Fruit fly (Drosophila melanogaster) whole organism, embryonic: ENCODE measurements around the gene Sodq.

Source experiments
- Asciz ChIP-seq: fragments of 200-800 bp; sonication (Bioruptor generic); optimal IDR thresholded peaks from 2 replicates; lab custom pipeline; 2017; ENCODE audit warnings: missing biosample characterization, mild to moderate bottlenecking, missing genetic modification characterization, missing genetic modification reagents
- Awh ChIP-seq: fragments of 200-800 bp; sonication (Bioruptor generic); IDR thresholded peaks from 2 replicates; pipeline ENCODE4, ENCODE4 v1.3.6; 2022; ENCODE audit warnings: missing biosample characterization, missing genetic modification characterization
- Blimp-1 ChIP-seq: fragments of 200-800 bp; sonication (Bioruptor generic); optimal IDR thresholded peaks from 3 replicates; lab custom pipeline; 2018; ENCODE audit warnings: missing biosample characterization, missing genetic modification characterization, mild to moderate bottlenecking, moderate library complexity, missing genetic modification reagents
- CG10209 ChIP-seq: fragments of 200-800 bp; sonication (Bioruptor generic); optimal IDR thresholded peaks from 3 replicates; lab custom pipeline; 2017; ENCODE audit warnings: missing biosample characterization, mild to moderate bottlenecking, missing genetic modification characterization, missing genetic modification reagents
- CG10431 ChIP-seq: fragments of 200-800 bp; sonication (Bioruptor generic); optimal IDR thresholded peaks from 3 replicates; lab custom pipeline; 2018; ENCODE audit warnings: missing biosample characterization, mild to moderate bottlenecking, missing genetic modification characterization
- CG11723 ChIP-seq: fragments of 200-800 bp; sonication (Bioruptor generic); optimal IDR thresholded peaks from 2 replicates; lab custom pipeline; 2017; ENCODE audit warnings: missing biosample characterization, mild to moderate bottlenecking, missing genetic modification characterization
- CG1529 ChIP-seq: fragments of 200-800 bp; sonication (Bioruptor generic); optimal IDR thresholded peaks from 3 replicates; lab custom pipeline; 2018; ENCODE audit warnings: missing biosample characterization, missing genetic modification characterization
- CG15479 ChIP-seq: fragments of 200-800 bp; sonication (Bioruptor generic); optimal IDR thresholded peaks from 3 replicates; lab custom pipeline; 2019; ENCODE audit warnings: missing biosample characterization, mild to moderate bottlenecking, missing genetic modification characterization, moderate library complexity
- CG15601 ChIP-seq: fragments of 200-800 bp; sonication (Bioruptor generic); optimal IDR thresholded peaks from 3 replicates; lab custom pipeline; 2019; ENCODE audit warnings: missing biosample characterization, mild to moderate bottlenecking, missing genetic modification characterization, moderate library complexity
- CG1603 ChIP-seq: fragments of 200-800 bp; sonication (Bioruptor generic); optimal IDR thresholded peaks from 2 replicates; lab custom pipeline; 2019; ENCODE audit warnings: missing biosample characterization, mild to moderate bottlenecking, missing genetic modification characterization, moderate library complexity
- CG17359 ChIP-seq: fragments of 200-800 bp; sonication (Bioruptor generic); optimal IDR thresholded peaks from 3 replicates; lab custom pipeline; 2018; ENCODE audit warnings: missing biosample characterization, mild to moderate bottlenecking, missing genetic modification characterization, moderate library complexity
- CG2202 ChIP-seq: fragments of 200-800 bp; sonication (Bioruptor generic); optimal IDR thresholded peaks from 2 replicates; lab custom pipeline; 2018; ENCODE audit warnings: missing biosample characterization, mild to moderate bottlenecking, missing genetic modification characterization
- CG2875 ChIP-seq: fragments of 200-800 bp; sonication (Bioruptor generic); optimal IDR thresholded peaks from 2 replicates; lab custom pipeline; 2017; ENCODE audit warnings: missing biosample characterization, mild to moderate bottlenecking, missing genetic modification characterization, missing genetic modification reagents
- CG31365 ChIP-seq: fragments of 200-800 bp; sonication (Bioruptor generic); optimal IDR thresholded peaks from 2 replicates; lab custom pipeline; 2018; ENCODE audit warnings: missing biosample characterization, mild to moderate bottlenecking, missing genetic modification characterization
- CG34376 ChIP-seq: fragments of 200-800 bp; sonication (Bioruptor generic); optimal IDR thresholded peaks from 2 replicates; lab custom pipeline; 2018; ENCODE audit warnings: missing biosample characterization, mild to moderate bottlenecking, missing genetic modification characterization
- CG4707 ChIP-seq: fragments of 200-800 bp; sonication (Bioruptor generic); optimal IDR thresholded peaks from 2 replicates; lab custom pipeline; 2018; ENCODE audit warnings: missing biosample characterization, mild to moderate bottlenecking, missing genetic modification characterization, moderate library complexity
- CG6272 ChIP-seq: fragments of 200-800 bp; sonication (Bioruptor generic); IDR thresholded peaks from 2 replicates; pipeline ENCODE4 v1.3.6; 2022; ENCODE audit warnings: missing biosample characterization, missing genetic modification characterization
- CG7745 ChIP-seq: fragments of 200-800 bp; sonication (Bioruptor generic); optimal IDR thresholded peaks from 2 replicates; lab custom pipeline; 2018; ENCODE audit warnings: missing biosample characterization, mild to moderate bottlenecking, missing genetic modification characterization, moderate library complexity
- CG9609 ChIP-seq: fragments of 200-800 bp; sonication (Bioruptor generic); optimal IDR thresholded peaks from 3 replicates; lab custom pipeline; 2016; ENCODE audit warnings: missing biosample characterization, missing genetic modification characterization
- Camta ChIP-seq: fragments of 200-800 bp; sonication (Bioruptor generic); optimal IDR thresholded peaks from 2 replicates; lab custom pipeline; 2016; ENCODE audit warnings: missing biosample characterization, missing genetic modification characterization
- CkIIα-i1 ChIP-seq: fragments of 200-800 bp; sonication (Bioruptor generic); IDR thresholded peaks from 2 replicates; pipeline ENCODE4 v1.3.6; 2022; ENCODE audit warnings: missing biosample characterization, missing genetic modification characterization
- CrebB ChIP-seq: fragments of 200-800 bp; sonication (Bioruptor generic); optimal IDR thresholded peaks from 3 replicates; lab custom pipeline; 2018; ENCODE audit warnings: missing biosample characterization, mild to moderate bottlenecking, missing genetic modification characterization
- HLH3B ChIP-seq: fragments of 200-800 bp; sonication (Bioruptor generic); IDR thresholded peaks from 2 replicates; pipeline ENCODE4 v1.3.6; 2022; ENCODE audit warnings: missing biosample characterization, missing genetic modification characterization
- HLHmδ ChIP-seq: fragments of 200-800 bp; sonication (Bioruptor generic); optimal IDR thresholded peaks from 2 replicates; lab custom pipeline; 2018; ENCODE audit warnings: missing biosample characterization, mild to moderate bottlenecking, missing genetic modification characterization, moderate library complexity
- HmgZ ChIP-seq: fragments of 200-800 bp; sonication (Bioruptor generic); optimal IDR thresholded peaks from 2 replicates; lab custom pipeline; 2018; ENCODE audit warnings: missing biosample characterization, mild to moderate bottlenecking, missing genetic modification characterization
- Hr39 ChIP-seq: fragments of >200 bp; optimal IDR thresholded peaks from 2 replicates; lab custom pipeline; 2017
- Hr78 ChIP-seq, 2 experiments: fragments of 200-800 bp in 1 of 2; fragments of >200 bp in 1 of 2; sonication (Bioruptor generic) in 1 of 2; optimal IDR thresholded peaks; 2 replicates each; lab custom pipeline; 2017 to 2019; ENCODE audit warnings: missing biosample characterization in 2 of 2, missing genetic modification characterization in 2 of 2, mild to moderate bottlenecking in 1 of 2, moderate library complexity in 1 of 2
- Lhr ChIP-seq: fragments of 200-800 bp; sonication (Bioruptor generic); optimal IDR thresholded peaks from 3 replicates; lab custom pipeline; 2017; ENCODE audit warnings: mild to moderate bottlenecking, missing biosample characterization, missing genetic modification reagents, missing genetic modification characterization
- NFAT ChIP-seq: fragments of 200-800 bp; sonication (Bioruptor generic); IDR thresholded peaks from 2 replicates; pipeline ENCODE4 v1.3.6; 2022; ENCODE audit warnings: missing biosample characterization, missing genetic modification characterization
- Vsx1 ChIP-seq: fragments of 200-800 bp; sonication (Bioruptor generic); optimal IDR thresholded peaks from 2 replicates; lab custom pipeline; 2017; ENCODE audit warnings: missing biosample characterization, mild to moderate bottlenecking, missing genetic modification characterization, missing genetic modification reagents
- az2 ChIP-seq: fragments of 200-800 bp; sonication (Bioruptor generic); optimal IDR thresholded peaks from 3 replicates; lab custom pipeline; 2016; ENCODE audit warnings: missing biosample characterization, missing genetic modification characterization
- bsh ChIP-seq, 2 experiments: fragments of 200-800 bp; sonication (Bioruptor generic); optimal IDR thresholded peaks; 2 replicates each; lab custom pipeline; 2017 to 2018; ENCODE audit warnings: mild to moderate bottlenecking in 2 of 2, missing biosample characterization in 2 of 2, missing genetic modification characterization in 2 of 2, moderate library complexity in 1 of 2
- ci ChIP-seq: fragments of 200-800 bp; sonication (Bioruptor generic); IDR thresholded peaks from 3 replicates; pipeline ENCODE4 v1.3.6; 2022; ENCODE audit warnings: missing biosample characterization, missing genetic modification characterization
- fd3F ChIP-seq: fragments of 200-800 bp; sonication (Bioruptor generic); optimal IDR thresholded peaks from 2 replicates; lab custom pipeline; 2018; ENCODE audit warnings: missing biosample characterization, mild to moderate bottlenecking, missing genetic modification characterization, moderate library complexity
- gcm2 ChIP-seq: fragments of 200-800 bp; sonication (Bioruptor generic); optimal IDR thresholded peaks from 2 replicates; lab custom pipeline; 2016; ENCODE audit warnings: missing biosample characterization, missing genetic modification characterization
- hb ChIP-seq: fragments of 200-800 bp; sonication (Bioruptor generic); IDR thresholded peaks from 3 replicates; pipeline ENCODE4 v1.3.6; 2022; ENCODE audit warnings: missing biosample characterization, missing genetic modification characterization; ENCODE audit not compliant: partially characterized antibody
- hkb ChIP-seq, 2 experiments: fragments of 200-800 bp in 1 of 2; fragments of >200 bp in 1 of 2; sonication (Bioruptor generic) in 1 of 2; IDR thresholded peaks in 1 of 2; optimal IDR thresholded peaks in 1 of 2; 2 replicates each; pipeline versions ENCODE4 v1.3.6 to Lab custom; 2017 to 2022; ENCODE audit warnings: missing biosample characterization in 1 of 2, missing genetic modification characterization in 1 of 2
- lab ChIP-seq: fragments of 200-800 bp; sonication (Bioruptor generic); optimal IDR thresholded peaks from 3 replicates; lab custom pipeline; 2017; ENCODE audit warnings: missing biosample characterization, missing genetic modification characterization, mild to moderate bottlenecking, moderate library complexity, missing genetic modification reagents
- lola ChIP-seq, 3 experiments: fragments of >200 bp in 2 of 3; fragments of 200-800 bp in 1 of 3; sonication (Bioruptor generic) in 1 of 3; optimal IDR thresholded peaks; 2 replicates each; lab custom pipeline; 2017 to 2019; ENCODE audit warnings: missing biosample characterization in 3 of 3, missing genetic modification characterization in 3 of 3, mild to moderate bottlenecking in 1 of 3, moderate library complexity in 1 of 3
- odd ChIP-seq: fragments of 200-800 bp; sonication (Bioruptor generic); optimal IDR thresholded peaks from 2 replicates; lab custom pipeline; 2017; ENCODE audit warnings: missing biosample characterization, mild to moderate bottlenecking, missing genetic modification characterization
- pan ChIP-seq, 4 experiments: fragments of >200 bp in 3 of 4; fragments of 200-800 bp in 1 of 4; sonication (Bioruptor generic) in 1 of 4; optimal IDR thresholded peaks in 3 of 4; IDR thresholded peaks in 1 of 4; 2 replicates each; pipeline versions ENCODE4 v1.3.6 to Lab custom; 2017 to 2022; ENCODE audit warnings: missing biosample characterization in 2 of 4, missing genetic modification characterization in 2 of 4, mixed read lengths in 1 of 4
- pfk ChIP-seq: fragments of 200-800 bp; sonication (Bioruptor generic); optimal IDR thresholded peaks from 2 replicates; lab custom pipeline; 2018; ENCODE audit warnings: missing biosample characterization, mild to moderate bottlenecking, missing genetic modification characterization, moderate library complexity
- schlank ChIP-seq: fragments of 200-800 bp; sonication (Bioruptor generic); optimal IDR thresholded peaks from 2 replicates; lab custom pipeline; 2018; ENCODE audit warnings: missing biosample characterization, mild to moderate bottlenecking, missing genetic modification characterization
- seq ChIP-seq: fragments of 200-800 bp; sonication (Bioruptor generic); IDR thresholded peaks from 2 replicates; pipeline ENCODE4 v1.3.6; 2022; ENCODE audit warnings: missing biosample characterization, missing genetic modification characterization
- twi ChIP-seq: fragments of 200-800 bp; optimal IDR thresholded peaks from 2 replicates; lab custom pipeline; 2019; ENCODE audit warnings: missing biosample characterization, mild to moderate bottlenecking, missing genetic modification characterization, moderate library complexity
- wek ChIP-seq: fragments of 200-800 bp; sonication (Bioruptor generic); optimal IDR thresholded peaks from 3 replicates; lab custom pipeline; 2018; ENCODE audit warnings: missing biosample characterization, mild to moderate bottlenecking, missing genetic modification characterization, moderate library complexity

Sodq gene

DNA sequence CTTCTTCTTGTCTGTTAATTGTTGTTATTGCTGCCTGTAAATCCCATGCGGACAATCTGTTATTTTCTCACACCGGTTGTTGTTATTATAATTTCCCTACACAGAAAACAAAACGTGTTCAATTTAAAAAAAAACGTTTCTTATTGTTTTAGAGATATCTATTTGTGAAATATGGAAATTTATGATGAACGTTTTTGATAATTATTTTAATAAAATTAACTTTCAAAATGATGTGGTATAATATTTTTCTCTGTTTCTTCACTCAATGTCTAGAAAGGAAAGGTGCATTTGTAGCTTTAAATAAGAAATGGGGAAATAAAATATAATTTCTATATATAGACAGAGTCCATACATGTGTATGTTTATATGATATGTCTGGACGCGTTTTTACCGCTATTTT is 11.3 kb upstream of the Sodq start (continued):
- TF ChIP-seq schlank (tag; lab: Kevin White, UChicago) (no peak), CG9609 (GFP tag; lab: Kevin White, UChicago) (no peak), CkIIα-i1 (GFP tag; lab: Robert Waterston, UW) (no peak), CG34376 (GFP tag; lab: Kevin White, UChicago) (no peak), pfk (no peak)

- TF ChIP-seq az2 (GFP tag; lab: Kevin White, UChicago) (no peak), CG1529 (GFP tag; lab: Kevin White, UChicago) (peak; percentile 69), CG17359 (tag; lab: Kevin White, UChicago) (peak; percentile 5), CrebB (peak; percentile 65), HLH3B (GFP tag; lab: Robert Waterston, UW) (peak; percentile 38; the same call in 1 of the 2 replicates), CG2875 (peak; percentile 76), wek (GFP tag; lab: Kevin White, UChicago) (peak; percentile 74), hb (GFP tag; lab: Robert Waterston, UW) (no peak), ci (GFP tag; lab: Robert Waterston, UW) (peak; percentile 70; the same call in 2 of the 3 replicates), CG10431 (GFP tag; lab: Kevin White, UChicago) (peak; percentile 80), CG15601 (peak; percentile 83), CG11723 (GFP tag; lab: Kevin White, UChicago) (peak; percentile 53), CG15479 (GFP tag; lab: Kevin White, UChicago) (peak; percentile 30), Blimp-1 (GFP tag; lab: Kevin White, UChicago) (peak; percentile 50), fd3F (GFP tag; lab: Kevin White, UChicago) (no peak), Vsx1 (GFP tag; lab: Kevin White, UChicago) (peak; percentile 56), Hr39 (no peak), odd (GFP tag; lab: Kevin White, UChicago) (peak; percentile 59), Asciz (GFP tag; lab: Kevin White, UChicago) (peak; percentile 51), CG31365 (tag; lab: Kevin White, UChicago) (peak; percentile 6), gcm2 (GFP tag; lab: Kevin White, UChicago) (no peak), HmgZ (tag; lab: Kevin White, UChicago) (peak; percentile 34), NFAT (no peak), Lhr (GFP tag; lab: Kevin White, UChicago) (peak; percentile 35), pan (optimal IDR thresholded peaks at IDR 0.05; lab: Kevin White, UChicago) (no peak), pan (GFP tag; optimal IDR thresholded peaks at IDR 0.05 in 1 of 2, IDR thresholded peaks at IDR 0.05 in 1 of 2) (peak in 1 of 2 experiments; percentile 5), hkb (optimal IDR thresholded peaks at IDR 0.05; lab: Kevin White, UChicago) (no peak), hkb (GFP tag; IDR thresholded peaks at IDR 0.05; lab: Robert Waterston, UW) (peak; percentile 39; the same call in 1 of the 2 replicates), lola (GFP tag; optimal IDR thresholded peaks at IDR 0.05; lab: Kevin White, UChicago) (peak in 1 of 3 experiments; percentile 35), CG10209 (GFP tag; lab: Kevin White, UChicago) (peak; percentile 33), CG7745 (tag; lab: Kevin White, UChicago) (peak; percentile 72), Camta (GFP tag; lab: Kevin White, UChicago) (peak; percentile 18), CG2202 (tag; lab: Kevin White, UChicago) (peak; percentile 73), Awh (GFP tag; lab: Robert Waterston, UW) (peak; percentile 56; the same call in 1 of the 2 replicates), bsh (GFP tag; optimal IDR thresholded peaks at IDR 0.05; lab: Kevin White, UChicago) (peak in 1 of 2 experiments; percentile 62), CG4707 (GFP tag; lab: Kevin White, UChicago) (peak; percentile 77), HLHmδ (GFP tag; lab: Kevin White, UChicago) (peak; percentile 64), twi (tag; lab: Kevin White, UChicago) (peak; percentile 50), CG1603 (tag; lab: Kevin White, UChicago) (peak; percentile 58), seq (GFP tag; lab: Robert Waterston, UW) (peak; percentile 8; the same call in 1 of the 2 replicates), lab (GFP tag; lab: Kevin White, UChicago) (peak; percentile 22), CG6272 (GFP tag; lab: Robert Waterston, UW) (no peak), Hr78 (GFP tag; optimal IDR thresholded peaks at IDR 0.05; lab: Kevin White, UChicago) (peak in 1 of 2 experiments; percentile 96)
Measured at dm6 chr3R:25885136-25885535, 10.5 kb upstream of the Sodq start.
